Worm (Caenorhabditis elegans): ENCODE results near the gene nhr-86.

ce11 chrV:2095204-2095603 is 28.6 kb upstream of the nhr-86 start, which contains the start of gene F36F12.2:
- TF ChIP-seq fkh-10 (GFP tag; optimal IDR thresholded peaks at IDR 0.05) (no peak), sox-4 (tag; optimal IDR thresholded peaks at IDR 0.05) (no peak), nhr-11 (tag; optimal IDR thresholded peaks at IDR 0.05) (no peak), ama-1 (optimal IDR thresholded peaks at IDR 0.05) (no peak)

All from whole organism, late embryonic.